Fruit fly (Drosophila melanogaster) whole organism, wandering third instar larva: ENCODE measurements around the gene Z600.

Experiments
- Abd-B ChIP-seq: fragments of >200 bp; optimal IDR thresholded peaks from 2 replicates; lab custom pipeline; 2017; ENCODE audit warnings: missing biosample characterization, missing genetic modification characterization
- CG32264 ChIP-seq: fragments of 200-800 bp; sonication (Bioruptor generic); optimal IDR thresholded peaks from 2 replicates; lab custom pipeline; 2016; ENCODE audit warnings: missing biosample characterization, missing genetic modification characterization
- CG9705 ChIP-seq: fragments of 200-800 bp; sonication (Bioruptor generic); optimal IDR thresholded peaks from 2 replicates; lab custom pipeline; 2018; ENCODE audit warnings: missing biosample characterization, mild to moderate bottlenecking, missing genetic modification characterization
- CrebA ChIP-seq: fragments of 200-800 bp; sonication (Bioruptor generic); optimal IDR thresholded peaks from 2 replicates; lab custom pipeline; 2016; ENCODE audit warnings: missing biosample characterization, mild to moderate bottlenecking, missing genetic modification characterization, borderline replicate concordance
- Dfd ChIP-seq: fragments of >200 bp; optimal IDR thresholded peaks from 2 replicates; lab custom pipeline; 2017; ENCODE audit warnings: missing biosample characterization, missing genetic modification characterization
- Dif ChIP-seq: fragments of 200-275, 200-300 bp; sonication (Bioruptor generic); optimal IDR thresholded peaks from 2 replicates; lab custom pipeline; 2018; ENCODE audit warnings: missing biosample characterization, missing genetic modification characterization; ENCODE audit not compliant: partially characterized antibody
- HLH106 ChIP-seq: fragments of 200-800 bp; optimal IDR thresholded peaks from 3 replicates; lab custom pipeline; 2019; ENCODE audit warnings: missing biosample characterization, mild to moderate bottlenecking, missing genetic modification characterization, moderate library complexity
- Hnf4 ChIP-seq: fragments of 200-800 bp; sonication (Bioruptor generic); optimal IDR thresholded peaks from 2 replicates; lab custom pipeline; 2016; ENCODE audit warnings: missing biosample characterization, mild to moderate bottlenecking, missing genetic modification characterization
- Hr78 ChIP-seq: fragments of >200 bp; optimal IDR thresholded peaks from 2 replicates; lab custom pipeline; 2017; ENCODE audit warnings: missing biosample characterization, missing genetic modification characterization
- Hr83 ChIP-seq: fragments of 200-300 bp; sonication (Bioruptor generic); optimal IDR thresholded peaks from 2 replicates; lab custom pipeline; 2016; ENCODE audit warnings: missing biosample characterization, mild to moderate bottlenecking, missing genetic modification characterization, moderate library complexity; ENCODE audit not compliant: poor library complexity, severe bottlenecking
- Jra ChIP-seq: sonication (Bioruptor generic); optimal IDR thresholded peaks from 2 replicates; lab custom pipeline; 2016; ENCODE audit warnings: missing biosample characterization, missing genetic modification characterization
- Myc ChIP-seq: fragments of >200 bp; optimal IDR thresholded peaks from 2 replicates; lab custom pipeline; 2017
- OdsH ChIP-seq: fragments of 200-800 bp; sonication (Bioruptor generic); optimal IDR thresholded peaks from 2 replicates; lab custom pipeline; 2016; ENCODE audit warnings: missing biosample characterization, mild to moderate bottlenecking, missing genetic modification characterization
- Rel ChIP-seq, 2 experiments: fragments of 200-800 bp; sonication (Bioruptor generic) in 1 of 2; optimal IDR thresholded peaks; 2 replicates in 1 of 2; 3 replicates in 1 of 2; lab custom pipeline; 2016 to 2019; ENCODE audit warnings: mild to moderate bottlenecking in 2 of 2, missing biosample characterization in 2 of 2, missing genetic modification characterization in 2 of 2, moderate library complexity in 1 of 2
- Vsx2 ChIP-seq: fragments of 200-300, 225-300 bp; sonication (Bioruptor generic); optimal IDR thresholded peaks from 2 replicates; lab custom pipeline; 2018; ENCODE audit warnings: missing biosample characterization, missing genetic modification characterization; ENCODE audit not compliant: partially characterized antibody
- br ChIP-seq: fragments of 200-800 bp; sonication (Bioruptor generic); optimal IDR thresholded peaks from 2 replicates; lab custom pipeline; 2016; ENCODE audit warnings: missing biosample characterization, missing genetic modification characterization
- dl ChIP-seq, 2 experiments: fragments of 175-275, 200-275 bp in 1 of 2; fragments of 200-275 bp in 1 of 2; sonication (Bioruptor generic); optimal IDR thresholded peaks; lab custom pipeline; 2018; ENCODE audit warnings: mild to moderate bottlenecking in 2 of 2, missing biosample characterization in 2 of 2, missing genetic modification characterization in 2 of 2, moderate library complexity in 2 of 2; ENCODE audit not compliant: partially characterized antibody in 2 of 2, insufficient read depth in 1 of 2
- dsf ChIP-seq: sonication (Bioruptor generic); optimal IDR thresholded peaks from 2 replicates; lab custom pipeline; 2016; ENCODE audit warnings: missing biosample characterization, missing genetic modification characterization, borderline replicate concordance
- ey ChIP-seq: fragments of 200-800 bp; sonication (Bioruptor generic); optimal IDR thresholded peaks from 2 replicates; lab custom pipeline; 2016; ENCODE audit warnings: missing biosample characterization, missing genetic modification characterization
- h ChIP-seq: fragments of 200-800 bp; sonication (Bioruptor generic); optimal IDR thresholded peaks from 3 replicates; lab custom pipeline; 2016; ENCODE audit warnings: missing biosample characterization, mild to moderate bottlenecking, missing genetic modification characterization
- jim ChIP-seq: fragments of 175-275, 200-325 bp; sonication (Bioruptor generic); optimal IDR thresholded peaks from 2 replicates; lab custom pipeline; 2016; ENCODE audit warnings: missing biosample characterization, mild to moderate bottlenecking, missing genetic modification characterization
- lola ChIP-seq: fragments of >200 bp; optimal IDR thresholded peaks from 2 replicates; lab custom pipeline; 2017; ENCODE audit warnings: missing biosample characterization, missing genetic modification characterization
- pan ChIP-seq: fragments of >200 bp; optimal IDR thresholded peaks from 2 replicates; lab custom pipeline; 2017
- rgr ChIP-seq: fragments of 200-800 bp; sonication (Bioruptor generic); optimal IDR thresholded peaks from 3 replicates; lab custom pipeline; 2016; ENCODE audit warnings: missing biosample characterization, mild to moderate bottlenecking, missing genetic modification characterization
- sv ChIP-seq: fragments of 200-800 bp; sonication (Bioruptor generic); optimal IDR thresholded peaks from 3 replicates; lab custom pipeline; 2016; ENCODE audit warnings: missing biosample characterization, missing genetic modification characterization
- tai ChIP-seq: sonication (Bioruptor generic); optimal IDR thresholded peaks from 2 replicates; lab custom pipeline; 2016; ENCODE audit warnings: missing biosample characterization, missing genetic modification characterization
- woc ChIP-seq: sonication (Bioruptor generic); optimal IDR thresholded peaks from 2 replicates; lab custom pipeline; 2016; ENCODE audit warnings: missing biosample characterization, mild to moderate bottlenecking, missing genetic modification characterization

Gene Z600

DNA sequence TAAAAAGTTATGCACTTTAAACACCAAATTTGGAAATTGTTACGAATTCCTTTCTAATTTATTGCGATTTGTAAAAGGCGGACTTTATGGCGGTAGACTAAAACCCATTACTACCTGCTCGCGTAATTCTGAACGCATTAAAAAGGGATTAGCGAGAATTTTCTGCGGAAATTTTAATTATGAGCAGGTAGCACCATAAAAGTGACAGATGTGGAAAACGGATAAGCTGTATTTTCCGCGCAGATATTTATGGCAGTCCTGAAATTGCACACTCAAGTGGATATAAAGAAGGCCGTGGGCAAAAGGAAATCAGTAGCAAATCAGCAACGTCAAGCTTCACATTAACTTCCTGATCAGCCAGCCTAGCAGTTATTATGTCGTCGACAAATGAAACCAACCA is at the start of gene Z600:
Z600 (plus strand) TSS at position 312 of the 400 bp plus-strand sequence.
- TF ChIP-seq CrebA (no peak), Hr83 (GFP tag; lab: Kevin White, UChicago) (no peak)

DNA sequence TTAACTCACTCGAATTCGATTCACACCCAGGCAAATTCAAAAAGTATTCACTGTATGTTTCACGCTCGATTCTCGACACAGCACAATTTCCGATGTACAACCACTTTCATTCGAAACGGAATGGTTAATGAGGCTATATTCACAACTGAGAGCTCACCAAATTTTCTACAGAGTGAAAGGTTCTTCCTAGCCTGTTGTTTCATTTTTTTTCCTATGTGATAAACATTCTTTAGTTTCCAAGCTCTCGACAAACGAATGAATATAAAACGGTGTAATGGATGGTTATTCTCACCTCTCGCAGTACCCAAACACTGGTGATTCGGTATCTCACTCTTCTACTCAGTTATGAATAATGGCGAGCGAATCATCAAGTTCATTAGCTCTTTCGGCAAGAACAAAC is 34.9 kb upstream of the Z600 start, which contains the start of gene cocoon:
cocoon (minus strand) TSS at position 101 of the 400 bp plus-strand sequence.
- TF ChIP-seq dl (GFP tag; optimal IDR thresholded peaks at IDR 0.05; lab: Kevin White, UChicago; ENCODE audit: insufficient read depth in 1 of 2, partially characterized antibody in 2 of 2), result no peak

DNA sequence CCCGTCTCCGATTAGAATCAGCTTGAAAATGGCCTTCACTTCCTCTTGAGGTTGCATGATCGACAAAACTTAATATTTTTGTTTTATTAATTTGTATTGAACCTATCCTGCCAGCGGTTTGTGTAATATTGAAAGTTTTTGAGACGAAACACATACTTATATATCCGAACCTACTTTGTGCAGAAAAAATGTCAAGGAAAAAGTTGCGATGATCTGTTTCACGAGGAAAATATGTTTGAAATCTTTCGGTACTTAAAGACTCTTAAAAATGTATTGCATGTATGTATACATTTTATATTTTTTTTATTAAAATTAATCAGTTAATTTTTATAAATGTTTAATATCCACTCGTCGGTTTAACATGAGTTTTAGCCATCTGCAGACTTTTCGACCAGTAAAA is 23.6 kb upstream of the Z600 start, which contains the start of gene Ran-like:
Ran-like (minus strand) TSS at position 101 of the 400 bp plus-strand sequence.
- TF ChIP-seq lola (GFP tag; lab: Kevin White, UChicago) (no peak), HLH106 (no peak), CrebA (no peak), tai (no peak), Jra (GFP tag; lab: Kevin White, UChicago) (no peak), Hr83 (GFP tag; lab: Kevin White, UChicago) (no peak), br (GFP tag; lab: Kevin White, UChicago) (no peak), woc (GFP tag; lab: Kevin White, UChicago) (no peak), Myc (lab: Kevin White, UChicago) (no peak)

dm6 chr3L:15493886-15494598 is 14.8 kb upstream of the Z600 start:
- TF ChIP-seq HLH106, result no peak
- peak in 1 of 2 experiments; percentile 30 for TF ChIP-seq dl (GFP tag; optimal IDR thresholded peaks at IDR 0.05; lab: Kevin White, UChicago; ENCODE audit: insufficient read depth in 1 of 2, partially characterized antibody in 2 of 2)
- TF ChIP-seq lola (GFP tag; lab: Kevin White, UChicago), result no peak
- no peak for TF ChIP-seq Abd-B (GFP tag; lab: Kevin White, UChicago)
- peak; percentile 56 for TF ChIP-seq Dif (GFP tag; lab: Kevin White, UChicago)
- no peak for TF ChIP-seq Hr78
- no peak for TF ChIP-seq sv
- peak; percentile 80 for TF ChIP-seq Vsx2 (GFP tag; lab: Kevin White, UChicago)
- no peak for TF ChIP-seq Rel (GFP tag; optimal IDR thresholded peaks at IDR 0.05; lab: Kevin White, UChicago)
- no peak for TF ChIP-seq Rel (tag; optimal IDR thresholded peaks at IDR 0.05; lab: Kevin White, UChicago)
- no peak for TF ChIP-seq Jra (GFP tag; lab: Kevin White, UChicago)
- no peak for TF ChIP-seq CG9705 (GFP tag; lab: Kevin White, UChicago)
- TF ChIP-seq pan (lab: Kevin White, UChicago), result no peak
- TF ChIP-seq ey, result no peak
- TF ChIP-seq tai, result no peak
- TF ChIP-seq dsf (GFP tag; lab: Kevin White, UChicago), result no peak
- no peak for TF ChIP-seq h
- TF ChIP-seq OdsH (GFP tag; lab: Kevin White, UChicago), result no peak
- TF ChIP-seq Dfd, result no peak
- TF ChIP-seq Hnf4 (GFP tag; lab: Kevin White, UChicago), result no peak
- TF ChIP-seq CrebA, result no peak
- no peak for TF ChIP-seq CG32264 (GFP tag; lab: Kevin White, UChicago)
- TF ChIP-seq br (GFP tag; lab: Kevin White, UChicago), result no peak

dm6 chr3L:15494599-15495271 is 14.1 kb upstream of the Z600 start:
- no peak for TF ChIP-seq sv
- TF ChIP-seq Dif (GFP tag; lab: Kevin White, UChicago), result no peak
- TF ChIP-seq ey, result no peak
- TF ChIP-seq lola (GFP tag; lab: Kevin White, UChicago), result no peak
- TF ChIP-seq Jra (GFP tag; lab: Kevin White, UChicago), result no peak
- no peak for TF ChIP-seq jim (GFP tag; lab: Kevin White, UChicago)
- TF ChIP-seq Dfd, result no peak
- TF ChIP-seq dl (GFP tag; optimal IDR thresholded peaks at IDR 0.05; lab: Kevin White, UChicago; ENCODE audit: insufficient read depth in 1 of 2, partially characterized antibody in 2 of 2), result no peak
- no peak for TF ChIP-seq CrebA
- no peak for TF ChIP-seq Hnf4 (GFP tag; lab: Kevin White, UChicago)
- TF ChIP-seq rgr, result no peak
- TF ChIP-seq OdsH (GFP tag; lab: Kevin White, UChicago), result no peak
- TF ChIP-seq, all 38 proteins: peak for 0
